Worm (Caenorhabditis elegans) whole organism, L4/young adult: ENCODE measurements around the gene flap-1.

Source experiments
- W03F9.2 ChIP-seq: fragments of 150-350 bp; optimal IDR thresholded peaks from 2 replicates; lab custom pipeline; 2014; ENCODE audit warnings: missing biosample characterization, missing genetic modification characterization
- dao-5 ChIP-seq: sonication (generic microtip); optimal IDR thresholded peaks from 2 replicates; lab custom pipeline; 2016; ENCODE audit warnings: missing genotype, missing genetic modification characterization, moderate library complexity, missing compliant biosample characterization
- him-1 ChIP-seq: sonication (generic microtip); optimal IDR thresholded peaks from 2 replicates; lab custom pipeline; 2016; ENCODE audit warnings: missing genotype, missing genetic modification reagents, missing genetic modification characterization, missing compliant biosample characterization

DNA sequence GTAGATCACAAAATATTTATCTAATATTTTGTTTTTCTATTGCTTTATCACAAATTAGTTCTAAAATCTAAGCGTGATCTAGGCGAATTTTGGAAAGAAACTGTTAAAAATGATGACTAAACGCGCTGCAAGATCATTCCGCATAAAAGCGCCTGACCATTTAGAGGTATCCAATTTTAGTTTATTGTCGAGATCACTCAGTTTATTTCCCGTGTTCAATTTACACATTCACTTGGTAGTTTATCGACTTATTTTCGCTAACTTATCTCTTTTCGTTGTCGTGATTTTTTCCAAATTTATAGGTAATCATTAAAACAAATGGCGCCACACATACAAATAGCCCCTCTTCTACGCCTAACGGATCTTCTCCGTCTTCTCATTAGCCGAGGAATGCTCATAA lies 22.2 kb downstream of the flap-1 start, which contains the start of gene T07E3.2:
- no peak for TF ChIP-seq him-1
- TF ChIP-seq W03F9.2 (tag; lab: Kevin White, UChicago): no peak
- TF ChIP-seq dao-5 (tag; lab: Kevin White, UChicago): no peak
